Fruit fly (Drosophila melanogaster) whole organism, embryonic: ENCODE measurements around the gene CG15529.
A peak's percentile ranks its signal among the peaks of the same experiment; 100 is the strongest.

Experiments
- Asciz ChIP-seq: fragments of 200-800 bp; sonication (Bioruptor generic); optimal IDR thresholded peaks from 2 replicates; lab custom pipeline; 2017; ENCODE audit warnings: missing biosample characterization, mild to moderate bottlenecking, missing genetic modification characterization, missing genetic modification reagents
- Atf-2 ChIP-seq: fragments of 200-800 bp; sonication (Bioruptor generic); optimal IDR thresholded peaks from 2 replicates; lab custom pipeline; 2016; ENCODE audit warnings: missing biosample characterization, missing genetic modification characterization
- CG10431 ChIP-seq: fragments of 200-800 bp; sonication (Bioruptor generic); optimal IDR thresholded peaks from 3 replicates; lab custom pipeline; 2018; ENCODE audit warnings: missing biosample characterization, mild to moderate bottlenecking, missing genetic modification characterization
- CG10565 ChIP-seq: fragments of 200-800 bp; sonication (Bioruptor generic); optimal IDR thresholded peaks from 3 replicates; lab custom pipeline; 2016; ENCODE audit warnings: missing biosample characterization, mild to moderate bottlenecking, missing genetic modification characterization
- CG12219 ChIP-seq: fragments of 200-800 bp; sonication (Bioruptor generic); optimal IDR thresholded peaks from 3 replicates; lab custom pipeline; 2018; ENCODE audit warnings: missing biosample characterization, mild to moderate bottlenecking, missing genetic modification characterization
- CG12659 ChIP-seq: fragments of 200-800 bp; sonication (Bioruptor generic); optimal IDR thresholded peaks from 3 replicates; lab custom pipeline; 2017; ENCODE audit warnings: mild to moderate bottlenecking, missing biosample characterization, missing genetic modification reagents, missing genetic modification characterization
- CG12744 ChIP-seq: fragments of 200-800 bp; sonication (Bioruptor generic); optimal IDR thresholded peaks from 2 replicates; lab custom pipeline; 2016; ENCODE audit warnings: missing biosample characterization, missing genetic modification characterization
- CG1647 ChIP-seq: fragments of 200-800 bp; sonication (Bioruptor generic); optimal IDR thresholded peaks from 3 replicates; lab custom pipeline; 2016; ENCODE audit warnings: missing biosample characterization, missing genetic modification characterization
- CG17328 ChIP-seq: fragments of 200-800 bp; sonication (Bioruptor generic); IDR thresholded peaks from 2 replicates; pipeline ENCODE4 v1.3.6; 2022; ENCODE audit warnings: missing biosample characterization, missing genetic modification characterization
- CG18764 ChIP-seq: fragments of 200-800 bp; sonication (Bioruptor generic); optimal IDR thresholded peaks from 3 replicates; lab custom pipeline; 2016; ENCODE audit warnings: missing biosample characterization, missing genetic modification characterization
- CG2712 ChIP-seq: fragments of 200-800 bp; optimal IDR thresholded peaks from 3 replicates; lab custom pipeline; 2019; ENCODE audit warnings: missing biosample characterization, mild to moderate bottlenecking, missing genetic modification characterization, moderate library complexity
- CG2875 ChIP-seq: fragments of 200-800 bp; sonication (Bioruptor generic); optimal IDR thresholded peaks from 2 replicates; lab custom pipeline; 2017; ENCODE audit warnings: missing biosample characterization, mild to moderate bottlenecking, missing genetic modification characterization, missing genetic modification reagents
- CG32767 ChIP-seq: fragments of 200-800 bp; sonication (Bioruptor generic); IDR thresholded peaks from 2 replicates; pipeline ENCODE4 v1.3.6; 2022; ENCODE audit warnings: missing biosample characterization, missing genetic modification characterization
- CG4617 ChIP-seq: fragments of 200-800 bp; sonication (Bioruptor generic); optimal IDR thresholded peaks from 3 replicates; lab custom pipeline; 2016; ENCODE audit warnings: missing biosample characterization, missing genetic modification characterization, borderline replicate concordance
- CG7271 ChIP-seq: fragments of 200-800 bp; sonication (Bioruptor generic); optimal IDR thresholded peaks from 2 replicates; lab custom pipeline; 2018; ENCODE audit warnings: missing biosample characterization, mild to moderate bottlenecking, missing genetic modification characterization, moderate library complexity
- CG7963 ChIP-seq: fragments of 200-800 bp; sonication (Bioruptor generic); IDR thresholded peaks from 3 replicates; pipeline ENCODE4 v1.3.6; 2022; ENCODE audit warnings: missing biosample characterization, missing genetic modification characterization; ENCODE audit not compliant: partially characterized antibody
- CG8359 ChIP-seq: fragments of 200-800 bp; sonication (Bioruptor generic); optimal IDR thresholded peaks from 2 replicates; lab custom pipeline; 2017; ENCODE audit warnings: missing biosample characterization, mild to moderate bottlenecking, missing genetic modification characterization, borderline replicate concordance
- CoRest ChIP-seq: fragments of 200-800 bp; sonication (Bioruptor generic); optimal IDR thresholded peaks from 3 replicates; lab custom pipeline; 2018; ENCODE audit warnings: missing biosample characterization, mild to moderate bottlenecking, missing genetic modification characterization, moderate library complexity
- Doc3 ChIP-seq: fragments of 200-800 bp; sonication (Bioruptor generic); IDR thresholded peaks from 3 replicates; pipeline ENCODE4 v1.3.6; 2022; ENCODE audit warnings: missing biosample characterization, missing genetic modification characterization; ENCODE audit not compliant: partially characterized antibody
- Eip74EF ChIP-seq, 2 experiments: fragments of 200-800 bp in 1 of 2; fragments of >200 bp in 1 of 2; sonication (Bioruptor generic) in 1 of 2; optimal IDR thresholded peaks; 2 replicates each; lab custom pipeline; 2017 to 2019; ENCODE audit warnings: missing biosample characterization in 2 of 2, missing genetic modification characterization in 2 of 2, mild to moderate bottlenecking in 1 of 2, moderate library complexity in 1 of 2
- Fer1 ChIP-seq: fragments of 200-800 bp; sonication (Bioruptor generic); optimal IDR thresholded peaks from 2 replicates; lab custom pipeline; 2017; ENCODE audit warnings: missing biosample characterization, mild to moderate bottlenecking, missing genetic modification characterization
- H2.0 ChIP-seq: fragments of 200-800 bp; sonication (Bioruptor generic); IDR thresholded peaks from 2 replicates; pipeline ENCODE4 v1.3.6; 2022; ENCODE audit warnings: missing biosample characterization, missing genetic modification characterization
- Hey ChIP-seq: fragments of 200-800 bp; sonication (Bioruptor generic); optimal IDR thresholded peaks from 3 replicates; lab custom pipeline; 2018; ENCODE audit warnings: missing biosample characterization, mild to moderate bottlenecking, missing genetic modification characterization
- Hmr ChIP-seq: fragments of 200-800 bp; sonication (Bioruptor generic); optimal IDR thresholded peaks from 3 replicates; lab custom pipeline; 2017; ENCODE audit warnings: mild to moderate bottlenecking, missing biosample characterization, missing genetic modification reagents, missing genetic modification characterization
- Hsf ChIP-seq: fragments of 200-800 bp; sonication (Bioruptor generic); optimal IDR thresholded peaks from 3 replicates; lab custom pipeline; 2016; ENCODE audit warnings: missing biosample characterization, missing genetic modification characterization
- Meics ChIP-seq: fragments of 200-800 bp; sonication (Bioruptor generic); optimal IDR thresholded peaks from 2 replicates; lab custom pipeline; 2017; ENCODE audit warnings: missing biosample characterization, mild to moderate bottlenecking, missing genetic modification characterization
- Oli ChIP-seq: fragments of 200-800 bp; sonication (Bioruptor generic); optimal IDR thresholded peaks from 2 replicates; lab custom pipeline; 2018; ENCODE audit warnings: missing biosample characterization, mild to moderate bottlenecking, missing genetic modification characterization, moderate library complexity
- Rx ChIP-seq: fragments of 200-800 bp; sonication (Bioruptor generic); IDR thresholded peaks from 2 replicates; pipeline ENCODE4 v1.3.6; 2022; ENCODE audit warnings: missing biosample characterization, missing genetic modification characterization
- Sox102F ChIP-seq: fragments of 200-800 bp; sonication (Bioruptor generic); optimal IDR thresholded peaks from 2 replicates; lab custom pipeline; 2018; ENCODE audit warnings: missing biosample characterization, mild to moderate bottlenecking, missing genetic modification characterization, moderate library complexity
- Ssrp ChIP-seq: fragments of 200-800 bp; sonication (Bioruptor generic); optimal IDR thresholded peaks from 2 replicates; lab custom pipeline; 2018; ENCODE audit warnings: missing biosample characterization, mild to moderate bottlenecking, missing genetic modification characterization, moderate library complexity
- Taf1 ChIP-seq: fragments of 200-800 bp; sonication (Bioruptor generic); IDR thresholded peaks from 2 replicates; pipeline ENCODE4 v1.3.6; 2022; ENCODE audit warnings: missing biosample characterization, missing genetic modification characterization
- Usf ChIP-seq: fragments of 200-800 bp; sonication (Bioruptor generic); optimal IDR thresholded peaks from 2 replicates; lab custom pipeline; 2017; ENCODE audit warnings: missing genotype, missing biosample characterization, missing genetic modification characterization
- bigmax ChIP-seq: fragments of 200-800 bp; sonication (Bioruptor generic); optimal IDR thresholded peaks from 2 replicates; lab custom pipeline; 2018; ENCODE audit warnings: missing biosample characterization, mild to moderate bottlenecking, missing genetic modification characterization
- corto ChIP-seq: fragments of 200-800 bp; sonication (Bioruptor generic); optimal IDR thresholded peaks from 2 replicates; lab custom pipeline; 2016; ENCODE audit warnings: missing biosample characterization, mild to moderate bottlenecking, missing genetic modification characterization, moderate library complexity
- cwo ChIP-seq: fragments of 200-800 bp; sonication (Bioruptor generic); optimal IDR thresholded peaks from 3 replicates; lab custom pipeline; 2017; ENCODE audit warnings: missing biosample characterization, missing genetic modification characterization, mild to moderate bottlenecking, moderate library complexity, missing genetic modification reagents
- dan ChIP-seq: fragments of 200-800 bp; sonication (Bioruptor generic); IDR thresholded peaks from 2 replicates; pipeline ENCODE4 v1.3.6; 2022; ENCODE audit warnings: missing biosample characterization, missing genetic modification characterization
- fd3F ChIP-seq: fragments of 200-800 bp; sonication (Bioruptor generic); optimal IDR thresholded peaks from 2 replicates; lab custom pipeline; 2018; ENCODE audit warnings: missing biosample characterization, mild to moderate bottlenecking, missing genetic modification characterization, moderate library complexity
- fd64A ChIP-seq: fragments of 200-800 bp; sonication (Bioruptor generic); optimal IDR thresholded peaks from 3 replicates; lab custom pipeline; 2018; ENCODE audit warnings: missing biosample characterization, mild to moderate bottlenecking, missing genetic modification characterization
- gt ChIP-seq: fragments of 200-800 bp; sonication (Bioruptor generic); IDR thresholded peaks from 2 replicates; pipeline ENCODE4 v1.3.6; 2022; ENCODE audit warnings: missing biosample characterization, missing genetic modification characterization
- her ChIP-seq: fragments of 200-800 bp; sonication (Bioruptor generic); optimal IDR thresholded peaks from 2 replicates; lab custom pipeline; 2016; ENCODE audit warnings: missing biosample characterization, missing genetic modification characterization
- scrt ChIP-seq: fragments of 200-800 bp; sonication (Bioruptor generic); optimal IDR thresholded peaks from 2 replicates; lab custom pipeline; 2018; ENCODE audit warnings: missing biosample characterization, mild to moderate bottlenecking, missing genetic modification characterization, moderate library complexity
- sens-2 ChIP-seq: fragments of 200-800 bp; sonication (Bioruptor generic); IDR thresholded peaks from 2 replicates; pipeline ENCODE4 v1.3.6; 2022; ENCODE audit warnings: missing biosample characterization, missing genetic modification characterization
- slbo ChIP-seq: fragments of 200-800 bp; sonication (Bioruptor generic); IDR thresholded peaks from 2 replicates; pipeline ENCODE4 v1.3.6; 2022; ENCODE audit warnings: missing biosample characterization, missing genetic modification characterization
- so ChIP-seq: fragments of 200-800 bp; sonication (Bioruptor generic); IDR thresholded peaks from 3 replicates; pipeline ENCODE4 v1.3.6; 2022; ENCODE audit warnings: missing biosample characterization, missing genetic modification characterization
- ssp ChIP-seq: fragments of 200-800 bp; sonication (Bioruptor generic); IDR thresholded peaks from 2 replicates; pipeline ENCODE4 v1.3.6; 2022; ENCODE audit warnings: missing biosample characterization, missing genetic modification characterization
- tin ChIP-seq: fragments of 200-800 bp; sonication (Bioruptor generic); optimal IDR thresholded peaks from 3 replicates; lab custom pipeline; 2016; ENCODE audit warnings: missing biosample characterization, missing genetic modification characterization
- toy ChIP-seq: fragments of 200-800 bp; sonication (Bioruptor generic); IDR thresholded peaks from 2 replicates; pipeline ENCODE4 v1.3.6; 2022; ENCODE audit warnings: missing biosample characterization, missing genetic modification characterization
- trem ChIP-seq: fragments of 200-800 bp; optimal IDR thresholded peaks from 3 replicates; lab custom pipeline; 2019; ENCODE audit warnings: missing biosample characterization, mild to moderate bottlenecking, missing genetic modification characterization, moderate library complexity
- wek ChIP-seq: fragments of 200-800 bp; sonication (Bioruptor generic); optimal IDR thresholded peaks from 3 replicates; lab custom pipeline; 2018; ENCODE audit warnings: missing biosample characterization, mild to moderate bottlenecking, missing genetic modification characterization, moderate library complexity
- zfh2 ChIP-seq: fragments of 200-800 bp; sonication (Bioruptor generic); optimal IDR thresholded peaks from 2 replicates; lab custom pipeline; 2016; ENCODE audit warnings: missing biosample characterization, missing genetic modification characterization

The CG15529 gene

dm6 chr3R:30189836-30190235, 38.0 kb downstream of the CG15529 start (continued):
- TF ChIP-seq CG18764 (GFP tag; lab: Kevin White, UChicago) (peak; percentile 35), slbo (GFP tag; lab: Robert Waterston, UW) (peak; percentile 83), Sox102F (GFP tag; lab: Kevin White, UChicago) (peak; percentile 83), CG2712 (tag; lab: Kevin White, UChicago) (peak; percentile 79), CG1647 (peak; percentile 13), CG8359 (GFP tag; lab: Kevin White, UChicago) (peak; percentile 58), Asciz (peak; percentile 76), toy (GFP tag; lab: Robert Waterston, UW) (no peak), CG12659 (GFP tag; lab: Kevin White, UChicago) (peak; percentile 64), H2.0 (GFP tag; lab: Robert Waterston, UW) (peak; percentile 73), fd3F (peak; percentile 53), Doc3 (no peak), zfh2 (GFP tag; lab: Kevin White, UChicago) (peak; percentile 33), Rx (GFP tag; lab: Robert Waterston, UW) (peak; percentile 73), bigmax (GFP tag; lab: Kevin White, UChicago) (no peak), scrt (GFP tag; lab: Kevin White, UChicago) (peak; percentile 47), tin (GFP tag; lab: Kevin White, UChicago) (peak; percentile 70), Fer1 (GFP tag; lab: Kevin White, UChicago) (peak; percentile 78), Oli (peak; percentile 81), gt (peak; percentile 42; the same call in 1 of the 2 replicates), Taf1 (GFP tag; lab: Robert Waterston, UW) (peak; percentile 65), CG32767 (GFP tag; lab: Robert Waterston, UW) (peak; percentile 67), CG2875 (GFP tag; lab: Kevin White, UChicago) (peak; percentile 65), trem (tag; lab: Kevin White, UChicago) (peak; percentile 35), cwo (peak; percentile 52), dan (GFP tag; lab: Robert Waterston, UW) (peak; percentile 50; the same call in 1 of the 2 replicates), so (GFP tag; lab: Robert Waterston, UW) (peak; percentile 76; the same call in 2 of the 3 replicates), Hey (tag; lab: Kevin White, UChicago) (no peak), CG17328 (GFP tag; lab: Robert Waterston, UW) (peak; percentile 79), Atf-2 (GFP tag; lab: Kevin White, UChicago) (peak; percentile 18), CG10431 (GFP tag; lab: Kevin White, UChicago) (no peak), Usf (GFP tag; lab: Kevin White, UChicago) (peak; percentile 16), ssp (peak; percentile 72), Ssrp (tag; lab: Kevin White, UChicago) (peak; percentile 75), CG10565 (GFP tag; lab: Kevin White, UChicago) (no peak), Meics (peak; percentile 66), fd64A (GFP tag; lab: Kevin White, UChicago) (peak; percentile 68), wek (GFP tag; lab: Kevin White, UChicago) (peak; percentile 28), sens-2 (GFP tag; lab: Robert Waterston, UW) (0 out of 2 replicates have a peak, but pooled peaks have one; percentile 27), CG12219 (GFP tag; lab: Kevin White, UChicago) (peak; percentile 72), corto (GFP tag; lab: Kevin White, UChicago) (no peak), CG7963 (GFP tag; lab: Robert Waterston, UW) (no peak), CG7271 (tag; lab: Kevin White, UChicago) (no peak), CoRest (peak; percentile 70), CG4617 (GFP tag; lab: Kevin White, UChicago) (peak; percentile 34), Eip74EF (GFP tag; optimal IDR thresholded peaks at IDR 0.05; lab: Kevin White, UChicago) (peak in 1 of 2 experiments; percentile 63), Hsf (GFP tag; lab: Kevin White, UChicago) (peak; percentile 62), Hmr (peak; percentile 52), CG12744 (GFP tag; lab: Kevin White, UChicago) (no peak), her (GFP tag; lab: Kevin White, UChicago) (peak; percentile 3)
